Fruit fly (Drosophila melanogaster) whole organism, embryonic: Measurements from ENCODE around the gene CG31882.

ENCODE experiments used
- ATbp ChIP-seq: fragments of 200-800 bp; sonication (Bioruptor generic); optimal IDR thresholded peaks from 2 replicates; lab custom pipeline; 2017; ENCODE audit warnings: missing biosample characterization, mild to moderate bottlenecking, missing genetic modification characterization, missing genetic modification reagents
- BEAF-32 ChIP-seq: fragments of 200-800 bp; sonication (Bioruptor generic); optimal IDR thresholded peaks from 3 replicates; lab custom pipeline; 2017; ENCODE audit warnings: missing biosample characterization, missing genetic modification characterization, mild to moderate bottlenecking, moderate library complexity, missing genetic modification reagents
- CG10321 ChIP-seq: fragments of 200-800 bp; sonication (Bioruptor generic); IDR thresholded peaks from 2 replicates; pipeline ENCODE4 v1.3.6; 2022; ENCODE audit warnings: missing biosample characterization, missing genetic modification characterization
- CG12219 ChIP-seq: fragments of 200-800 bp; sonication (Bioruptor generic); optimal IDR thresholded peaks from 3 replicates; lab custom pipeline; 2018; ENCODE audit warnings: missing biosample characterization, mild to moderate bottlenecking, missing genetic modification characterization
- CG14441 ChIP-seq: fragments of 200-800 bp; sonication (Bioruptor generic); IDR thresholded peaks from 2 replicates; pipeline ENCODE4 v1.3.6; 2022; ENCODE audit warnings: missing biosample characterization, missing genetic modification characterization
- CG14860 ChIP-seq: fragments of 200-800 bp; sonication (Bioruptor generic); IDR thresholded peaks from 3 replicates; pipeline ENCODE4 v1.3.6; 2022; ENCODE audit warnings: missing biosample characterization, missing genetic modification characterization; ENCODE audit not compliant: partially characterized antibody
- CG15269 ChIP-seq: fragments of 200-800 bp; sonication (Bioruptor generic); optimal IDR thresholded peaks from 2 replicates; lab custom pipeline; 2018; ENCODE audit warnings: missing biosample characterization, mild to moderate bottlenecking, missing genetic modification characterization, moderate library complexity
- CG34224 ChIP-seq: fragments of 200-800 bp; sonication (Bioruptor generic); IDR thresholded peaks from 3 replicates; pipeline ENCODE4 v1.3.6; 2022; ENCODE audit warnings: missing biosample characterization, missing genetic modification characterization; ENCODE audit not compliant: partially characterized antibody
- CG4820 ChIP-seq: fragments of 200-800 bp; sonication (Bioruptor generic); optimal IDR thresholded peaks from 3 replicates; lab custom pipeline; 2016; ENCODE audit warnings: missing biosample characterization, missing genetic modification characterization
- CG7786 ChIP-seq: fragments of 200-800 bp; sonication (Bioruptor generic); optimal IDR thresholded peaks from 2 replicates; lab custom pipeline; 2016; ENCODE audit warnings: missing biosample characterization, missing genetic modification characterization
- CG7839 ChIP-seq: fragments of 200-800 bp; sonication (Bioruptor generic); optimal IDR thresholded peaks from 3 replicates; lab custom pipeline; 2018; ENCODE audit warnings: missing biosample characterization, mild to moderate bottlenecking, missing genetic modification characterization, moderate library complexity
- CG7963 ChIP-seq: fragments of 200-800 bp; sonication (Bioruptor generic); IDR thresholded peaks from 3 replicates; pipeline ENCODE4 v1.3.6; 2022; ENCODE audit warnings: missing biosample characterization, missing genetic modification characterization; ENCODE audit not compliant: partially characterized antibody
- CG9215 ChIP-seq: fragments of 200-800 bp; sonication (Bioruptor generic); IDR thresholded peaks from 2 replicates; pipeline ENCODE4 v1.3.6; 2022; ENCODE audit warnings: missing biosample characterization, missing genetic modification characterization
- CTCF ChIP-seq: fragments of 200-800 bp; sonication (Bioruptor generic); optimal IDR thresholded peaks from 2 replicates; lab custom pipeline; 2017; ENCODE audit warnings: missing biosample characterization, mild to moderate bottlenecking, missing genetic modification characterization, moderate library complexity
- Chrac-16 ChIP-seq: fragments of 200-800 bp; sonication (Bioruptor generic); optimal IDR thresholded peaks from 3 replicates; lab custom pipeline; 2016; ENCODE audit warnings: missing biosample characterization, missing genetic modification characterization
- Dip2 ChIP-seq: fragments of 200-800 bp; sonication (Bioruptor generic); IDR thresholded peaks from 2 replicates; pipeline ENCODE4 v1.3.6; 2022; ENCODE audit warnings: missing biosample characterization, missing genetic modification characterization
- Dll ChIP-seq: fragments of 200-800 bp; sonication (Bioruptor generic); IDR thresholded peaks from 4 replicates; pipeline ENCODE4 v1.3.6; 2022; ENCODE audit warnings: missing biosample characterization, missing genetic modification characterization; ENCODE audit not compliant: partially characterized antibody
- HLH54F ChIP-seq: fragments of 200-800 bp; sonication (Bioruptor generic); optimal IDR thresholded peaks from 3 replicates; lab custom pipeline; 2016; ENCODE audit warnings: missing biosample characterization, missing genetic modification characterization
- Hand ChIP-seq: fragments of 200-800 bp; sonication (Bioruptor generic); optimal IDR thresholded peaks from 2 replicates; lab custom pipeline; 2017; ENCODE audit warnings: mild to moderate bottlenecking, missing biosample characterization, missing genetic modification reagents, missing genetic modification characterization
- HmgZ ChIP-seq: fragments of 200-800 bp; sonication (Bioruptor generic); optimal IDR thresholded peaks from 2 replicates; lab custom pipeline; 2018; ENCODE audit warnings: missing biosample characterization, mild to moderate bottlenecking, missing genetic modification characterization
- MESR4 ChIP-seq: fragments of 200-800 bp; sonication (Bioruptor generic); optimal IDR thresholded peaks from 2 replicates; lab custom pipeline; 2018; ENCODE audit warnings: missing biosample characterization, mild to moderate bottlenecking, missing genetic modification characterization, moderate library complexity
- Poxn ChIP-seq: fragments of 200-800 bp; sonication (Bioruptor generic); IDR thresholded peaks from 2 replicates; pipeline ENCODE4 v1.3.6; 2022; ENCODE audit warnings: missing biosample characterization, missing genetic modification characterization
- Side ChIP-seq: fragments of 200-800 bp; sonication (Bioruptor generic); optimal IDR thresholded peaks from 2 replicates; lab custom pipeline; 2016; ENCODE audit warnings: missing biosample characterization, missing genetic modification characterization
- Sox102F ChIP-seq: fragments of 200-800 bp; sonication (Bioruptor generic); optimal IDR thresholded peaks from 2 replicates; lab custom pipeline; 2018; ENCODE audit warnings: missing biosample characterization, mild to moderate bottlenecking, missing genetic modification characterization, moderate library complexity
- Xbp1 ChIP-seq: fragments of 200-800 bp; sonication (Bioruptor generic); optimal IDR thresholded peaks from 3 replicates; lab custom pipeline; 2016; ENCODE audit warnings: missing biosample characterization, mild to moderate bottlenecking, missing genetic modification characterization
- ab ChIP-seq: fragments of 200-800 bp; sonication (Bioruptor generic); optimal IDR thresholded peaks from 2 replicates; lab custom pipeline; 2016; ENCODE audit warnings: missing biosample characterization, missing genetic modification characterization
- ase ChIP-seq: fragments of 200-800 bp; sonication (Bioruptor generic); IDR thresholded peaks from 3 replicates; pipeline ENCODE4 v1.3.6; 2022; ENCODE audit warnings: missing biosample characterization, missing genetic modification characterization
- bsh ChIP-seq, 2 experiments: fragments of 200-800 bp; sonication (Bioruptor generic); optimal IDR thresholded peaks; 2 replicates each; lab custom pipeline; 2017 to 2018; ENCODE audit warnings: mild to moderate bottlenecking in 2 of 2, missing biosample characterization in 2 of 2, missing genetic modification characterization in 2 of 2, moderate library complexity in 1 of 2
- cas ChIP-seq: fragments of 200-800 bp; sonication (Bioruptor generic); IDR thresholded peaks from 2 replicates; pipeline ENCODE4 v1.3.6; 2022; ENCODE audit warnings: missing biosample characterization, missing genetic modification characterization
- cato ChIP-seq: fragments of 200-800 bp; sonication (Bioruptor generic); optimal IDR thresholded peaks from 2 replicates; lab custom pipeline; 2016; ENCODE audit warnings: missing biosample characterization, missing genetic modification characterization, borderline replicate concordance
- chif ChIP-seq, 2 experiments: fragments of 200-800 bp; sonication (Bioruptor generic); optimal IDR thresholded peaks; 3 replicates each; lab custom pipeline; 2016; ENCODE audit warnings: missing biosample characterization in 2 of 2, missing genetic modification characterization in 2 of 2
- cwo ChIP-seq: fragments of 200-800 bp; sonication (Bioruptor generic); optimal IDR thresholded peaks from 3 replicates; lab custom pipeline; 2017; ENCODE audit warnings: missing biosample characterization, missing genetic modification characterization, mild to moderate bottlenecking, moderate library complexity, missing genetic modification reagents
- dimm ChIP-seq: fragments of 200-800 bp; sonication (Bioruptor generic); IDR thresholded peaks from 2 replicates; pipeline ENCODE4 v1.3.6; 2022; ENCODE audit warnings: missing biosample characterization, missing genetic modification characterization
- en ChIP-seq: fragments of 200-800 bp; sonication (Bioruptor generic); optimal IDR thresholded peaks from 2 replicates; lab custom pipeline; 2016; ENCODE audit warnings: missing biosample characterization, missing genetic modification characterization
- fd3F ChIP-seq: fragments of 200-800 bp; sonication (Bioruptor generic); optimal IDR thresholded peaks from 2 replicates; lab custom pipeline; 2018; ENCODE audit warnings: missing biosample characterization, mild to moderate bottlenecking, missing genetic modification characterization, moderate library complexity
- fu2 ChIP-seq: fragments of 200-800 bp; sonication (Bioruptor generic); optimal IDR thresholded peaks from 2 replicates; lab custom pipeline; 2016; ENCODE audit warnings: missing biosample characterization, missing genetic modification characterization
- ham ChIP-seq: fragments of 200-800 bp; sonication (Bioruptor generic); IDR thresholded peaks from 2 replicates; pipeline ENCODE4 v1.3.6; 2022; ENCODE audit warnings: missing biosample characterization, missing genetic modification characterization
- hbn ChIP-seq: fragments of 200-800 bp; sonication (Bioruptor generic); IDR thresholded peaks from 2 replicates; pipeline ENCODE4 v1.3.6; 2022; ENCODE audit warnings: missing biosample characterization, missing genetic modification characterization; ENCODE audit not compliant: partially characterized antibody
- jumu ChIP-seq: fragments of 200-800 bp; sonication (Bioruptor generic); optimal IDR thresholded peaks from 3 replicates; lab custom pipeline; 2016; ENCODE audit warnings: missing biosample characterization, missing genetic modification characterization
- ro ChIP-seq: fragments of 200-800 bp; sonication (Bioruptor generic); IDR thresholded peaks from 2 replicates; pipeline ENCODE4 v1.3.6; 2022; ENCODE audit warnings: missing biosample characterization, missing genetic modification characterization
- run ChIP-seq: fragments of 200-800 bp; sonication (Bioruptor generic); optimal IDR thresholded peaks from 3 replicates; lab custom pipeline; 2018; ENCODE audit warnings: missing biosample characterization, mild to moderate bottlenecking, missing genetic modification characterization
- sc ChIP-seq, 3 experiments: fragments of >200 bp in 2 of 3; fragments of 200-800 bp in 1 of 3; sonication (Bioruptor generic) in 1 of 3; optimal IDR thresholded peaks; 2 replicates in 2 of 3; 3 replicates in 1 of 3; lab custom pipeline; 2017; ENCODE audit warnings: mild to moderate bottlenecking in 1 of 3, missing biosample characterization in 1 of 3, missing genetic modification characterization in 1 of 3, missing genetic modification reagents in 1 of 3
- sd ChIP-seq: fragments of 200-800 bp; sonication (Bioruptor generic); optimal IDR thresholded peaks from 3 replicates; lab custom pipeline; 2018; ENCODE audit warnings: missing biosample characterization, mild to moderate bottlenecking, missing genetic modification characterization, moderate library complexity
- sim ChIP-seq: fragments of 200-800 bp; sonication (Bioruptor generic); IDR thresholded peaks from 2 replicates; pipeline ENCODE4 v1.3.6; 2022; ENCODE audit warnings: missing biosample characterization, missing genetic modification characterization
- tap ChIP-seq: fragments of 200-800 bp; optimal IDR thresholded peaks from 3 replicates; lab custom pipeline; 2019; ENCODE audit warnings: missing biosample characterization, mild to moderate bottlenecking, missing genetic modification characterization, moderate library complexity
- tgo ChIP-seq: fragments of 200-800 bp; sonication (Bioruptor generic); IDR thresholded peaks from 3 replicates; pipeline ENCODE4 v1.3.6; 2022; ENCODE audit warnings: missing biosample characterization, missing genetic modification characterization
- tio ChIP-seq: fragments of 200-800 bp; sonication (Bioruptor generic); optimal IDR thresholded peaks from 2 replicates; lab custom pipeline; 2017; ENCODE audit warnings: missing biosample characterization, missing genetic modification characterization, inconsistent platforms
- wek ChIP-seq: fragments of 200-800 bp; sonication (Bioruptor generic); optimal IDR thresholded peaks from 3 replicates; lab custom pipeline; 2018; ENCODE audit warnings: missing biosample characterization, mild to moderate bottlenecking, missing genetic modification characterization, moderate library complexity
- wor ChIP-seq: fragments of 200-800 bp; sonication (Bioruptor generic); IDR thresholded peaks from 2 replicates; pipeline ENCODE4 v1.3.6; 2022; ENCODE audit warnings: missing biosample characterization, missing genetic modification characterization
- yki ChIP-seq: fragments of >200 bp; optimal IDR thresholded peaks from 3 replicates; lab custom pipeline; 2018

The CG31882 gene

DNA sequence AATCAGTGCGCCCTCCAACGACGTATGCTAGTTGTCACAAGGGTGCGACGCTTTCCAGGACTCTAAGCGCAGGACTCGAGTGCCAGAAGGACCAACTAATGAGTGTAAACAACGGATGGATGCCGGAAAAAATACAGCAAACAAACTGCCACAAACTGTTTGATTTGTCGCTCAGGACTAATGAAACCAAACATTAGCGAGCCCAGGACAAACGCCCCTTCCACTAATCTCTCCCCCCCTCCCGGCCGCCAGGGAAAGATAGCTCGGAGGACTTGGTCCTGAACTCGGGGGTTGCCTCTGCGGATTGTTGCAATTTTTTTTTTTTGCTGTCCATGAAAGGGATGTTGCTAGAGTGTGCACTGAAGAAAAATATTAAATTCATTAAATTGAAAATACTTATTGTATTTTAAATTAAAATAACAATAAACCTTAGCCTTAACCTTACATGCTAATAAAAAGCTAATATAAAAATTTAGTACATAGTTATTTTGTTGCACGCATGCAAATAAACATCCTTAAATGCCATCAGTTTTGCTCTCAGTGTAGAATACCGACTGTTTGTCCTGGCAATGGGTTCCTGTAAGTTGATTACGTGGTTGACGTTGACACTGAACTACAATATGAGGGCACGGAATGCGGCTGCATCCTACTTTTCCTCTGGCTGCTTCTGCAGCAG lies 30.3 kb downstream of the CG31882 start (continued):
- TF ChIP-seq CG7786 (no peak), CG7963 (GFP tag; lab: Robert Waterston, UW) (no peak), dimm (GFP tag; lab: Robert Waterston, UW) (no peak), ase (GFP tag; lab: Robert Waterston, UW) (no peak), ro (GFP tag; lab: Robert Waterston, UW) (no peak), CG12219 (GFP tag; lab: Kevin White, UChicago) (peak; percentile 1), sim (peak; percentile 48; the same call in 1 of the 2 replicates), CG15269 (tag; lab: Kevin White, UChicago) (no peak), Dll (GFP tag; lab: Robert Waterston, UW) (no peak), Xbp1 (GFP tag; lab: Kevin White, UChicago) (peak; percentile 40), ab (GFP tag; lab: Kevin White, UChicago) (no peak), Side (GFP tag; lab: Kevin White, UChicago) (no peak), run (tag; lab: Kevin White, UChicago) (no peak), wor (GFP tag; lab: Robert Waterston, UW) (no peak), CG10321 (GFP tag; lab: Robert Waterston, UW) (no peak), HmgZ (tag; lab: Kevin White, UChicago) (no peak), cwo (GFP tag; lab: Kevin White, UChicago) (no peak), bsh (GFP tag; optimal IDR thresholded peaks at IDR 0.05; lab: Kevin White, UChicago) (peak in 1 of 2 experiments; percentile 78), wek (GFP tag; lab: Kevin White, UChicago) (no peak), jumu (GFP tag; lab: Kevin White, UChicago) (no peak), CG9215 (GFP tag; lab: Robert Waterston, UW) (no peak), CTCF (GFP tag; lab: Kevin White, UChicago) (no peak), fu2 (GFP tag; lab: Kevin White, UChicago) (no peak), Poxn (GFP tag; lab: Robert Waterston, UW) (no peak), sc (optimal IDR thresholded peaks at IDR 0.05; lab: Kevin White, UChicago) (no peak), sc (GFP tag; optimal IDR thresholded peaks at IDR 0.05; lab: Kevin White, UChicago) (peak; percentile 15), MESR4 (GFP tag; lab: Kevin White, UChicago) (no peak), hbn (no peak), CG14860 (GFP tag; lab: Robert Waterston, UW) (no peak), Hand (GFP tag; lab: Kevin White, UChicago) (no peak), cas (GFP tag; lab: Robert Waterston, UW) (no peak), en (GFP tag; lab: Kevin White, UChicago) (no peak), CG14441 (no peak), yki (lab: Kevin White, UChicago) (no peak), Sox102F (peak; percentile 41), tio (GFP tag; lab: Kevin White, UChicago) (peak; percentile 1), ham (GFP tag; lab: Robert Waterston, UW) (no peak), BEAF-32 (GFP tag; lab: Kevin White, UChicago) (no peak), Chrac-16 (GFP tag; lab: Kevin White, UChicago) (peak; percentile 14), cato (GFP tag; lab: Kevin White, UChicago) (no peak), ATbp (GFP tag; lab: Kevin White, UChicago) (peak; percentile 38), CG7839 (tag; lab: Kevin White, UChicago) (peak; percentile 61), sd (tag; lab: Kevin White, UChicago) (no peak), CG34224 (GFP tag; lab: Robert Waterston, UW) (no peak), tap (peak; percentile 31), CG4820 (GFP tag; lab: Kevin White, UChicago) (peak; percentile 42), Dip2 (GFP tag; lab: Robert Waterston, UW) (no peak), tgo (GFP tag; lab: Robert Waterston, UW) (peak; percentile 18; the same call in 1 of the 3 replicates), chif (GFP tag; optimal IDR thresholded peaks at IDR 0.05; lab: Kevin White, UChicago) (peak in 1 of 2 experiments; percentile 32), HLH54F (GFP tag; lab: Kevin White, UChicago) (no peak), fd3F (GFP tag; lab: Kevin White, UChicago) (no peak)
